Worm (Caenorhabditis elegans) whole organism, L4 larva: Measurements from ENCODE around the gene idpp-2.

ENCODE experiments used
- F26F4.8 ChIP-seq: fragments of 200-800 bp; sonication (Bioruptor generic); conservative IDR thresholded peaks from 2 replicates; pipeline ENCODE4 v1.3.6; 2022; ENCODE audit warnings: missing genetic modification characterization, missing compliant biosample characterization
- T26A8.4 ChIP-seq: fragments of 200-800 bp; sonication (Bioruptor generic); IDR thresholded peaks from 2 replicates; pipeline ENCODE4 v1.3.6; 2022; ENCODE audit warnings: missing genetic modification characterization, missing compliant biosample characterization
- Y5F2A.4 ChIP-seq: fragments of 200-800 bp; sonication (Bioruptor generic); optimal IDR thresholded peaks from 2 replicates; lab custom pipeline; 2018; ENCODE audit warnings: mild to moderate bottlenecking, missing genetic modification characterization, missing compliant biosample characterization
- Y75B8A.6 ChIP-seq: fragments of 200-800 bp; sonication (Bioruptor generic); IDR thresholded peaks from 2 replicates; pipeline ENCODE4 v1.3.6; 2022; ENCODE audit warnings: missing genetic modification reagents, missing genetic modification characterization, missing compliant biosample characterization
- ama-1 ChIP-seq: fragments of 150-350 bp; optimal IDR thresholded peaks from 2 replicates; lab custom pipeline; 2014; ENCODE audit warnings: inconsistent platforms, mixed read lengths
- arid-1 ChIP-seq: fragments of 200-800 bp; sonication (Bioruptor generic); conservative IDR thresholded peaks from 2 replicates; pipeline ENCODE4 v1.3.6; 2022; ENCODE audit warnings: missing genetic modification reagents, missing genetic modification characterization, missing compliant biosample characterization
- attf-4 ChIP-seq: sonication (generic microtip); optimal IDR thresholded peaks from 3 replicates; lab custom pipeline; 2017; ENCODE audit warnings: missing biosample characterization, missing genetic modification characterization
- ceh-28 ChIP-seq: fragments of 150-350 bp; optimal IDR thresholded peaks from 2 replicates; lab custom pipeline; 2014; ENCODE audit warnings: missing biosample characterization, missing genetic modification reagents, missing genetic modification characterization
- ceh-32 ChIP-seq: sonication (generic microtip); optimal IDR thresholded peaks from 2 replicates; lab custom pipeline; 2016; ENCODE audit warnings: mild to moderate bottlenecking, missing genetic modification characterization, missing compliant biosample characterization; ENCODE audit not compliant: poor library complexity
- ceh-82 ChIP-seq: sonication (generic microtip); optimal IDR thresholded peaks from 2 replicates; lab custom pipeline; 2017; ENCODE audit warnings: missing biosample characterization, missing genetic modification characterization
- ctbp-1 ChIP-seq: fragments of 200-800 bp; sonication (Bioruptor generic); IDR thresholded peaks from 2 replicates; pipeline ENCODE4 v1.3.6; 2022; ENCODE audit warnings: missing genetic modification reagents, missing genetic modification characterization, missing compliant biosample characterization
- daf-16 ChIP-seq, 3 experiments: sonication (generic microtip); optimal IDR thresholded peaks; 2 replicates each; lab custom pipeline; 2016 to 2017; ENCODE audit warnings: missing genetic modification characterization in 3 of 3, missing genetic modification reagents in 3 of 3, mild to moderate bottlenecking in 2 of 3, missing compliant biosample characterization in 2 of 3, missing biosample characterization in 1 of 3, moderate library complexity in 1 of 3
- daf-19 ChIP-seq: fragments of 200-800 bp; sonication (Bioruptor generic); conservative IDR thresholded peaks from 2 replicates; pipeline ENCODE4 v1.3.6; 2022; ENCODE audit warnings: missing genetic modification characterization, missing compliant biosample characterization
- daf-8 ChIP-seq: fragments of 200-800 bp; sonication (Bioruptor generic); IDR thresholded peaks from 2 replicates; pipeline ENCODE4 v1.3.6; 2022; ENCODE audit warnings: missing genetic modification characterization, missing compliant biosample characterization
- dmd-6 ChIP-seq: fragments of 200-800 bp; sonication (Bioruptor generic); IDR thresholded peaks from 2 replicates; pipeline ENCODE4 v1.3.6; 2022; ENCODE audit warnings: missing genetic modification reagents, missing genetic modification characterization, missing compliant biosample characterization
- dmd-8 ChIP-seq: fragments of 200-800 bp; sonication (Bioruptor generic); IDR thresholded peaks from 2 replicates; pipeline ENCODE4 v1.3.6; 2022; ENCODE audit warnings: missing genetic modification characterization, missing compliant biosample characterization
- dmd-9 ChIP-seq: fragments of 200-800 bp; sonication (Bioruptor generic); IDR thresholded peaks from 2 replicates; pipeline ENCODE4 v1.3.6; 2022; ENCODE audit warnings: missing genetic modification reagents, missing genetic modification characterization, missing compliant biosample characterization
- duxl-1 ChIP-seq: sonication (generic microtip); optimal IDR thresholded peaks from 2 replicates; lab custom pipeline; 2016; ENCODE audit warnings: mild to moderate bottlenecking, missing genetic modification characterization, moderate library complexity, missing compliant biosample characterization; ENCODE audit not compliant: poor library complexity
- dve-1 ChIP-seq: sonication (generic microtip); optimal IDR thresholded peaks from 2 replicates; lab custom pipeline; 2017; ENCODE audit warnings: antibody characterized with exemption, mild to moderate bottlenecking, missing genetic modification characterization, missing compliant biosample characterization; ENCODE audit not compliant: insufficient read depth
- egl-43 ChIP-seq: fragments of 200-800 bp; sonication (Bioruptor generic); IDR thresholded peaks from 2 replicates; pipeline ENCODE4 v1.3.6; 2022; ENCODE audit warnings: missing genetic modification reagents, missing genetic modification characterization, missing compliant biosample characterization
- gei-8 ChIP-seq: fragments of 200-800 bp; sonication (Bioruptor generic); optimal IDR thresholded peaks from 2 replicates; lab custom pipeline; 2018; ENCODE audit warnings: mild to moderate bottlenecking, missing genetic modification characterization, missing compliant biosample characterization
- hmg-1.1 ChIP-seq: fragments of 200-800 bp; sonication (Bioruptor generic); IDR thresholded peaks from 2 replicates; pipeline ENCODE4 v1.3.6; 2022; ENCODE audit warnings: missing genetic modification reagents, missing genetic modification characterization, missing compliant biosample characterization
- lin-38 ChIP-seq: fragments of 200-800 bp; sonication (Bioruptor generic); IDR thresholded peaks from 2 replicates; pipeline ENCODE4 v1.3.6; 2022; ENCODE audit warnings: missing genetic modification reagents, missing genetic modification characterization, missing compliant biosample characterization
- lir-3 ChIP-seq: sonication (generic microtip); optimal IDR thresholded peaks from 2 replicates; lab custom pipeline; 2016; ENCODE audit warnings: mild to moderate bottlenecking, missing genetic modification characterization, missing compliant biosample characterization
- lsy-2 ChIP-seq, 2 experiments: fragments of 150-350 bp in 1 of 2; sonication (generic microtip) in 1 of 2; optimal IDR thresholded peaks; 2 replicates each; lab custom pipeline; 2014 to 2017; ENCODE audit warnings: missing biosample characterization in 2 of 2, missing genetic modification characterization in 2 of 2
- madf-9 ChIP-seq: fragments of 200-800 bp; sonication (Bioruptor generic); conservative IDR thresholded peaks from 2 replicates; pipeline ENCODE4 v1.3.6; 2022; ENCODE audit warnings: missing genetic modification reagents, missing genetic modification characterization, missing compliant biosample characterization
- mdl-1 ChIP-seq, 2 experiments: fragments of 150-350 bp in 1 of 2; sonication (generic microtip) in 1 of 2; optimal IDR thresholded peaks; 2 replicates each; lab custom pipeline; 2014 to 2017; ENCODE audit warnings: missing biosample characterization in 2 of 2, missing genetic modification characterization in 2 of 2
- mdt-29 ChIP-seq: fragments of 200-800 bp; sonication (Bioruptor generic); IDR thresholded peaks from 2 replicates; pipeline ENCODE4 v1.3.6; 2022; ENCODE audit warnings: missing genetic modification reagents, missing genetic modification characterization, missing compliant biosample characterization
- mep-1 ChIP-seq: fragments of 150-350 bp; sonication (generic microtip); optimal IDR thresholded peaks from 3 replicates; lab custom pipeline; 2014; ENCODE audit warnings: missing biosample characterization, missing genetic modification characterization
- mxl-3 ChIP-seq: fragments of 200-800 bp; sonication (Bioruptor generic); optimal IDR thresholded peaks from 2 replicates; lab custom pipeline; 2018; ENCODE audit warnings: mild to moderate bottlenecking, missing genetic modification characterization, missing compliant biosample characterization
- nhr-10 ChIP-seq: fragments of 150-350 bp; optimal IDR thresholded peaks from 2 replicates; lab custom pipeline; 2014; ENCODE audit warnings: missing biosample characterization, missing genetic modification characterization
- nhr-102 ChIP-seq: sonication (generic microtip); optimal IDR thresholded peaks from 2 replicates; lab custom pipeline; 2016; ENCODE audit warnings: mild to moderate bottlenecking, missing genetic modification characterization, moderate library complexity, missing compliant biosample characterization
- nhr-111 ChIP-seq: fragments of 200-800 bp; sonication (Bioruptor generic); optimal IDR thresholded peaks from 2 replicates; lab custom pipeline; 2018; ENCODE audit warnings: mild to moderate bottlenecking, missing genetic modification characterization, missing compliant biosample characterization
- nhr-25 ChIP-seq: sonication (generic microtip); optimal IDR thresholded peaks from 2 replicates; lab custom pipeline; 2017; ENCODE audit warnings: missing genetic modification characterization, mild to moderate bottlenecking, missing compliant biosample characterization, antibody characterized with exemption, moderate library complexity, borderline replicate concordance; ENCODE audit not compliant: insufficient read depth
- nhr-28 ChIP-seq: fragments of 150-350 bp; optimal IDR thresholded peaks from 2 replicates; lab custom pipeline; 2014; ENCODE audit warnings: missing biosample characterization, missing genetic modification characterization
- nhr-77 ChIP-seq: fragments of 150-350 bp; optimal IDR thresholded peaks from 2 replicates; lab custom pipeline; 2014; ENCODE audit warnings: missing biosample characterization, missing genetic modification characterization
- pqm-1 ChIP-seq: sonication (generic microtip); optimal IDR thresholded peaks from 2 replicates; lab custom pipeline; 2017; ENCODE audit warnings: missing biosample characterization, missing genetic modification characterization
- rbr-2 ChIP-seq: sonication (generic microtip); optimal IDR thresholded peaks from 2 replicates; lab custom pipeline; 2016; ENCODE audit warnings: missing genotype, missing genetic modification characterization, missing compliant biosample characterization
- sdz-12 ChIP-seq: fragments of 200-800 bp; sonication (Bioruptor generic); optimal IDR thresholded peaks from 2 replicates; lab custom pipeline; 2018; ENCODE audit warnings: mild to moderate bottlenecking, missing genetic modification characterization, missing compliant biosample characterization
- set-16 ChIP-seq: fragments of 200-800 bp; sonication (Bioruptor generic); IDR thresholded peaks from 2 replicates; pipeline ENCODE4 v1.3.6; 2022; ENCODE audit warnings: missing genetic modification reagents, missing genetic modification characterization, missing compliant biosample characterization
- skn-1 ChIP-seq: fragments of 150-350 bp; optimal IDR thresholded peaks from 2 replicates; lab custom pipeline; 2014; ENCODE audit warnings: missing biosample characterization, missing genetic modification characterization
- spr-1 ChIP-seq: sonication (generic microtip); optimal IDR thresholded peaks from 2 replicates; lab custom pipeline; 2016; ENCODE audit warnings: mild to moderate bottlenecking, missing genetic modification characterization, missing compliant biosample characterization
- tra-1 ChIP-seq: fragments of 200-800 bp; sonication (Bioruptor generic); IDR thresholded peaks from 2 replicates; pipeline ENCODE4 v1.3.6; 2022; ENCODE audit warnings: missing genetic modification reagents, missing genetic modification characterization, missing compliant biosample characterization
- unc-39 ChIP-seq: sonication (generic microtip); optimal IDR thresholded peaks from 2 replicates; lab custom pipeline; 2017; ENCODE audit warnings: missing biosample characterization, missing genetic modification characterization
- unc-62 ChIP-seq, 3 experiments: fragments of 150-350 bp in 1 of 3; sonication (generic microtip); optimal IDR thresholded peaks in 2 of 3; peaks in 1 of 3; 1 replicate in 1 of 3; 2 replicates in 2 of 3; lab custom pipeline; 2014 to 2017; ENCODE audit warnings: missing biosample characterization in 3 of 3, missing genetic modification characterization in 3 of 3, missing genetic modification reagents in 3 of 3, missing genotype in 1 of 3
- ztf-11 ChIP-seq: fragments of 150-350 bp; optimal IDR thresholded peaks from 2 replicates; lab custom pipeline; 2014; ENCODE audit warnings: missing biosample characterization, missing genetic modification characterization

The idpp-2 gene

DNA sequence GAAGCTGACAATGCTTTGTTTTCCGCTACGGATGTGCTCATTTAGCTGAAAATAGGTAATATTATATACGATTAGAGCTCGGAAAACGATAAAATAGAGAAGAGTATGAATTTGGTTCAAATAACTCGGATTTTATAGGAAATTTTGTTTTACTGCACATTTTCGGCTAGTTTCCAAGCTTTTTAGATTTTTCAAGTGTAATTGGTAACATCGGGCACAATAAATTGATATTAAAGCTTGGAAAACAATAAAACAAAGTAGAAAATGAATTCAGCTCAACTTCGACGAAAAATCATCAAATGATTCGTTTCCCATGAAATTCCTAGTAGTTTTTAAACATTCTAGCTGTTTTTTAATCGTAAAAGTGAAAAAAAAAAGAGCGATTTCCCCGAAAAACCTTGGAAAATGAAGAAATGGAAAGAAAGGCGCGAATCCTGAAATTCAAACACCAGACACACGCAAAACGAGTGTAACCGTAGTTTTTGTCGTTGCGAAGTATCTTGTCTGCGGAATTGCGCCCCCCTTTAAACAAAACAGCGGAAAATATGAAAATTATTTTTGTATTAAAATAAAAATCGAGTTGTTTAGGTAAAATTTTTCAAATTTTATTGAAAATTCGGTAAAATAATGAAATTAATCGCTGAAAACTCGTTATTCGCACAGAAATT is 6.5 kb downstream of the idpp-2 start, which contains the start of gene ife-3 (continued):
- TF ChIP-seq skn-1 (tag; lab: Kevin White, UChicago) (no peak), lin-38 (0 out of 2 replicates have a peak, but pooled peaks have one; percentile 9), nhr-25 (tag; lab: Kevin White, UChicago) (no peak), tra-1 (GFP tag; lab: Robert Waterston, UW) (no peak), dmd-8 (GFP tag; lab: Robert Waterston, UW) (no peak), F26F4.8 (no peak), Y75B8A.6 (GFP tag; lab: Robert Waterston, UW) (no peak), nhr-10 (tag; lab: Kevin White, UChicago) (no peak)

DNA sequence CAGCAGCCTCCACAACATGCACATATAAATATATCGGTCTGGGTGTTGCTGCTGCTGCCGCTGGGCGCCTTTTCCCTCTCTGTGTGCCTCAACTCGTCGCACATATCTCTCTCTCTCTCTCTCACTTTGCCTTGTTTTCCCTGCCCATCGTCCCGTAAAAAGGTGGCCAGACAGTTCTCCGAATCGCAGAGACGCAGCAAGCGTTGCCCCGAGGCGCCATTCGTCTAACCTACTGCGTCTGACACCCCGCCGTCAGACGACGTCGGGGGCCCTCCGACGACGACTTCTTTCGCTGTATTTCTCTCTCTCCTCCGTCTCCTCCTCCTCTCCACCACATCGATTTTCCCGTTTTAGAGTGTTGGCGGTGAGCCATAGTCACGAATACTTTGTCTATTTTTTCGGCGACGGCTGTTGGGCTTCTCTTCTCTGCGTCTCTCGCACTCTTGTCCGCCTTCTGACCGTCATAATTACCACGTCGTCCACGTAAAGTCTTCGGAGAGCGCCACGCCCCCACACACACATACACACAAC is 7.3 kb downstream of the idpp-2 start, which contains the start of gene B0348.10:
TSS of gene B0348.10 (minus strand) at position 24 of the 531 bp plus-strand sequence.
- TF ChIP-seq ztf-11 (tag; lab: Kevin White, UChicago) (no peak), nhr-10 (tag; lab: Kevin White, UChicago) (no peak), dve-1 (peak; percentile 55), unc-62 (GFP tag; optimal IDR thresholded peaks at IDR 0.05 in 1 of 2; lab: Kevin White, UChicago) (peak in 1 of 2 experiments; percentile 97), unc-62 (tag; optimal IDR thresholded peaks at IDR 0.05; lab: Kevin White, UChicago) (no peak), ctbp-1 (peak; percentile 77), daf-8 (GFP tag; lab: Robert Waterston, UW) (0 out of 2 replicates have a peak, but pooled peaks have one; percentile 32), mdl-1 (tag; optimal IDR thresholded peaks at IDR 0.05; lab: Kevin White, UChicago) (peak; percentile 6 to 11), gei-8 (no peak), daf-16 (GFP tag; optimal IDR thresholded peaks at IDR 0.05; lab: Kevin White, UChicago) (no peak), daf-16 (tag; optimal IDR thresholded peaks at IDR 0.05; lab: Kevin White, UChicago) (peak; percentile 77), ceh-32 (peak; percentile 30), madf-9 (GFP tag; lab: Robert Waterston, UW) (peak; percentile 43; the same call in 1 of the 2 replicates), spr-1 (tag; lab: Kevin White, UChicago) (peak; percentile 58), pqm-1 (no peak), dmd-9 (GFP tag; lab: Robert Waterston, UW) (no peak), lir-3 (tag; lab: Kevin White, UChicago) (peak; percentile 4), ceh-82 (no peak), nhr-102 (peak; percentile 20), lin-38 (peak; percentile 55), rbr-2 (tag; lab: Kevin White, UChicago) (peak; percentile 90), mep-1 (tag; lab: Kevin White, UChicago) (peak; percentile 78), ceh-28 (tag; lab: Kevin White, UChicago) (peak; percentile 49), lsy-2 (tag; optimal IDR thresholded peaks at IDR 0.05; lab: Kevin White, UChicago) (peak; percentile 47 to 69), Y5F2A.4 (no peak), mdt-29 (GFP tag; lab: Robert Waterston, UW) (no peak), mxl-3 (peak; percentile 82), attf-4 (no peak), dmd-6 (peak; percentile 66), nhr-111 (GFP tag; lab: Kevin White, UChicago) (no peak), egl-43 (GFP tag; lab: Robert Waterston, UW) (peak; percentile 73; the same call in 1 of the 2 replicates), unc-39 (tag; lab: Kevin White, UChicago) (no peak), arid-1 (GFP tag; lab: Robert Waterston, UW) (0 out of 2 replicates have a peak, but pooled peaks have one; percentile 33), daf-19 (GFP tag; lab: Robert Waterston, UW) (no peak), ama-1 (lab: Kevin White, UChicago) (peak; percentile 87), sdz-12 (no peak), set-16 (GFP tag; lab: Robert Waterston, UW) (peak; percentile 97), T26A8.4 (peak; percentile 48; the same call in 1 of the 2 replicates), duxl-1 (tag; lab: Kevin White, UChicago) (peak; percentile 7), hmg-1.1 (GFP tag; lab: Robert Waterston, UW) (peak; percentile 86), nhr-28 (tag; lab: Kevin White, UChicago) (peak; percentile 66), nhr-77 (peak; percentile 49)
